Worm (Caenorhabditis elegans) whole organism, mixed stage, embryonic: ENCODE measurements around the gene cct-7.

Source experiments
- blmp-1 ChIP-seq: fragments of 150-350 bp; optimal IDR thresholded peaks from 2 replicates; lab custom pipeline; 2014; ENCODE audit warnings: missing biosample characterization, missing genetic modification characterization
- ceh-83 ChIP-seq: fragments of 200-800 bp; sonication (Bioruptor generic); optimal IDR thresholded peaks from 2 replicates; lab custom pipeline; 2018; ENCODE audit warnings: mild to moderate bottlenecking, missing genetic modification characterization, missing compliant biosample characterization
- elt-1 ChIP-seq: sonication (generic microtip); optimal IDR thresholded peaks from 2 replicates; lab custom pipeline; 2017; ENCODE audit warnings: missing genetic modification characterization, mild to moderate bottlenecking, missing compliant biosample characterization, antibody characterized with exemption, moderate library complexity, borderline replicate concordance; ENCODE audit not compliant: insufficient read depth
- elt-3 ChIP-seq: fragments of 150-350 bp; optimal IDR thresholded peaks from 2 replicates; lab custom pipeline; 2014; ENCODE audit warnings: missing biosample characterization, missing genetic modification characterization
- flh-1 ChIP-seq: fragments of 200-800 bp; sonication (Bioruptor generic); optimal IDR thresholded peaks from 2 replicates; lab custom pipeline; 2018; ENCODE audit warnings: mild to moderate bottlenecking, missing genetic modification characterization, moderate library complexity, missing compliant biosample characterization
- mep-1 ChIP-seq: fragments of 150-350 bp; optimal IDR thresholded peaks from 2 replicates; lab custom pipeline; 2017; ENCODE audit warnings: missing biosample characterization, missing genetic modification reagents, missing genetic modification characterization, inconsistent platforms
- mls-2 ChIP-seq: sonication (generic microtip); optimal IDR thresholded peaks from 2 replicates; lab custom pipeline; 2016; ENCODE audit warnings: mild to moderate bottlenecking, missing genetic modification characterization, moderate library complexity, missing compliant biosample characterization
- nhr-237 ChIP-seq: fragments of 150-350 bp; optimal IDR thresholded peaks from 2 replicates; lab custom pipeline; 2014; ENCODE audit warnings: missing biosample characterization, missing genetic modification characterization
- nhr-28 ChIP-seq: fragments of 150-350 bp; optimal IDR thresholded peaks from 2 replicates; lab custom pipeline; 2014; ENCODE audit warnings: missing biosample characterization, missing genetic modification characterization
- nhr-76 ChIP-seq: sonication (generic microtip); optimal IDR thresholded peaks from 2 replicates; lab custom pipeline; 2017; ENCODE audit warnings: missing biosample characterization, missing genetic modification characterization
- sem-2 ChIP-seq: fragments of 200-800 bp; sonication (Bioruptor generic); optimal IDR thresholded peaks from 2 replicates; lab custom pipeline; 2018; ENCODE audit warnings: mild to moderate bottlenecking, missing genetic modification characterization, missing compliant biosample characterization
- snpc-4 ChIP-seq: fragments of 150-350 bp; optimal IDR thresholded peaks from 2 replicates; lab custom pipeline; 2014; ENCODE audit warnings: missing biosample characterization, missing genetic modification characterization
- unc-39 ChIP-seq: fragments of 150-350 bp; optimal IDR thresholded peaks from 2 replicates; lab custom pipeline; 2014; ENCODE audit warnings: missing biosample characterization, missing genetic modification characterization
- unc-62 ChIP-seq: fragments of 150-350 bp; optimal IDR thresholded peaks from 2 replicates; lab custom pipeline; 2014; ENCODE audit warnings: missing biosample characterization, missing genetic modification reagents, missing genetic modification characterization

DNA sequence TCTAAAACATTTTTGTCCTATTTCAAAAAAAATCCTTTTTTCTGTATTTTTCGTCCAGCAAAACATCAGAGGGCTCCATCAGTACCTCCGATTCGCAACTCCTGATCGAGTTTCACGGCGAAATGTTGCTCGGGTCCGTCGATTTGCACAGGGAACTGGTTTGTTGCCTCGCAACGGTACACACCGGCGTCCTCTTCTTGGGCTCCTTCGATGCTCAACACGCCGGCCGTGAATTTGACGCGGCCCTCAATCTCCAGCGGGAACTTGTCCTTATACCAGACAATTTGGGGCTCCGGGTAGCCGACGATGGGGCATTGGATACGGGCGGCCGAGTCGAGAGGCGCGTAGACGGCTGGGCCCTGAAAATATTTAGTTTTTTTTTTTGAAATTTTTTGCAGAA is 6.0 kb downstream of the cct-7 start:
- no peak for TF ChIP-seq nhr-76 (tag; lab: Kevin White, UChicago)
- TF ChIP-seq blmp-1 (tag; lab: Kevin White, UChicago) = no peak
- no peak for TF ChIP-seq elt-1 (tag; lab: Kevin White, UChicago)
- TF ChIP-seq flh-1 (GFP tag; lab: Kevin White, UChicago) = no peak
- no peak for TF ChIP-seq mep-1 (tag; lab: Kevin White, UChicago)
- TF ChIP-seq nhr-28 (tag; lab: Kevin White, UChicago) = no peak
- no peak for TF ChIP-seq nhr-237
- TF ChIP-seq unc-39 (tag; lab: Kevin White, UChicago) = no peak
- no peak for TF ChIP-seq unc-62 (GFP tag; lab: Kevin White, UChicago)
- TF ChIP-seq ceh-83 = no peak
- no peak for TF ChIP-seq elt-3 (tag; lab: Kevin White, UChicago)
- TF ChIP-seq snpc-4 (tag; lab: Kevin White, UChicago) = no peak
- TF ChIP-seq mls-2 (tag; lab: Kevin White, UChicago) = no peak
- TF ChIP-seq sem-2 (GFP tag; lab: Kevin White, UChicago) = no peak
